Fruit fly (Drosophila melanogaster): ENCODE results near the gene CG14316.

The CG14316 gene

dm6 chr3R:18156608-18157007 lies 4.7 kb downstream of the CG14316 start:
- no peak for TF ChIP-seq noc (tag; optimal IDR thresholded peaks at IDR 0.05)

dm6 chr3R:18157459-18157858 lies 5.5 kb downstream of the CG14316 start:
- no peak for TF ChIP-seq noc (tag; optimal IDR thresholded peaks at IDR 0.05)

- no peak for TF ChIP-seq noc (tag; optimal IDR thresholded peaks at IDR 0.05)
These were observed 6.5 kb downstream of the CG14316 start, which contains the start of gene CG14315 for dm6 chr3R:18158401-18158800. CG14315 (plus strand) TSS chr3R:18158701.

- TF ChIP-seq noc (tag; optimal IDR thresholded peaks at IDR 0.05): no peak
These were observed 8.4 kb downstream of the CG14316 start for dm6 chr3R:18160165-18160814.

dm6 chr3R:18164052-18164722 lies 12.3 kb downstream of the CG14316 start, which contains the start of the genes CG7218 and Cbp20:
CG7218 (minus strand) TSS chr3R:18164397.
Cbp20 (plus strand) TSS chr3R:18164661.
- TF ChIP-seq noc (tag; optimal IDR thresholded peaks at IDR 0.05): peak; percentile 31

- peak; percentile 30 for TF ChIP-seq noc (tag; optimal IDR thresholded peaks at IDR 0.05)
These were observed 14.4 kb downstream of the CG14316 start for dm6 chr3R:18166261-18166720.

dm6 chr3R:18167173-18167415 lies 15.2 kb downstream of the CG14316 start, which contains the start of the genes CG7215 and Prx5:
CG7215 (minus strand) TSS chr3R:18167273.
Prx5 (minus strand) TSS chr3R:18167273.
- TF ChIP-seq noc (tag; optimal IDR thresholded peaks at IDR 0.05): no peak

dm6 chr3R:18167416-18168237 lies 15.7 kb downstream of the CG14316 start, which contains the start of gene wrd:
wrd (plus strand) TSS chr3R:18167757.
- no peak for TF ChIP-seq noc (tag; optimal IDR thresholded peaks at IDR 0.05)

- TF ChIP-seq noc (tag; optimal IDR thresholded peaks at IDR 0.05): peak; percentile 53
These were observed 16.5 kb downstream of the CG14316 start for dm6 chr3R:18168398-18168797.

- TF ChIP-seq noc (tag; optimal IDR thresholded peaks at IDR 0.05): no peak
These were observed 17.0 kb downstream of the CG14316 start for dm6 chr3R:18168929-18169350.

- no peak for TF ChIP-seq noc (tag; optimal IDR thresholded peaks at IDR 0.05)
These were observed 18.1 kb downstream of the CG14316 start for dm6 chr3R:18169982-18170531.

dm6 chr3R:18171983-18172967 lies 20.4 kb downstream of the CG14316 start:
- peak; percentile 89 for TF ChIP-seq noc (tag; optimal IDR thresholded peaks at IDR 0.05)

dm6 chr3R:18183244-18183643 lies 31.3 kb downstream of the CG14316 start, which contains the start of gene cdm:
cdm (minus strand) TSS chr3R:18183479.
- no peak for TF ChIP-seq noc (tag; optimal IDR thresholded peaks at IDR 0.05)

dm6 chr3R:18185385-18185784 lies 33.5 kb downstream of the CG14316 start, which contains the start of the genes Arp5 and CG7208:
Arp5 (plus strand) TSS chr3R:18185498.
CG7208 (minus strand) TSS chr3R:18185715.
- peak; percentile 81 for TF ChIP-seq noc (tag; optimal IDR thresholded peaks at IDR 0.05)

- peak; percentile 87 for TF ChIP-seq noc (tag; optimal IDR thresholded peaks at IDR 0.05)
These were observed 36.8 kb downstream of the CG14316 start, which contains the start of the genes CG12321 and MED17 for dm6 chr3R:18188702-18189125. CG12321 (minus strand) TSS chr3R:18188707. MED17 (plus strand) TSS chr3R:18189072.
